Fruit fly (Drosophila melanogaster) whole organism, embryonic: ENCODE results near the gene Nf-YA.

ENCODE experiments used
- Atf3 ChIP-seq: fragments of 200-800 bp; sonication (Bioruptor generic); optimal IDR thresholded peaks from 3 replicates; lab custom pipeline; 2016; ENCODE audit warnings: missing biosample characterization, missing genetic modification characterization
- BEAF-32 ChIP-seq: fragments of 200-800 bp; sonication (Bioruptor generic); optimal IDR thresholded peaks from 3 replicates; lab custom pipeline; 2017; ENCODE audit warnings: missing biosample characterization, missing genetic modification characterization, mild to moderate bottlenecking, moderate library complexity, missing genetic modification reagents
- CG10543 ChIP-seq: fragments of 200-800 bp; sonication (Bioruptor generic); optimal IDR thresholded peaks from 3 replicates; lab custom pipeline; 2017; ENCODE audit warnings: missing biosample characterization, mild to moderate bottlenecking, missing genetic modification characterization, moderate library complexity
- CG10565 ChIP-seq: fragments of 200-800 bp; sonication (Bioruptor generic); optimal IDR thresholded peaks from 3 replicates; lab custom pipeline; 2016; ENCODE audit warnings: missing biosample characterization, mild to moderate bottlenecking, missing genetic modification characterization
- CG11085 ChIP-seq: fragments of 200-800 bp; sonication (Bioruptor generic); IDR thresholded peaks from 2 replicates; pipeline ENCODE4 v1.3.6; 2022; ENCODE audit warnings: missing biosample characterization, missing genetic modification characterization
- CG11398 ChIP-seq: fragments of 200-800 bp; sonication (Bioruptor generic); optimal IDR thresholded peaks from 2 replicates; lab custom pipeline; 2016; ENCODE audit warnings: missing biosample characterization, missing genetic modification characterization
- CG11504 ChIP-seq: fragments of 200-800 bp; sonication (Bioruptor generic); optimal IDR thresholded peaks from 3 replicates; lab custom pipeline; 2019; ENCODE audit warnings: missing biosample characterization, mild to moderate bottlenecking, missing genetic modification characterization, moderate library complexity
- CG12391 ChIP-seq: fragments of 200-800 bp; sonication (Bioruptor generic); optimal IDR thresholded peaks from 3 replicates; lab custom pipeline; 2018; ENCODE audit warnings: missing biosample characterization, mild to moderate bottlenecking, missing genetic modification characterization, moderate library complexity
- CG1647 ChIP-seq: fragments of 200-800 bp; sonication (Bioruptor generic); optimal IDR thresholded peaks from 3 replicates; lab custom pipeline; 2016; ENCODE audit warnings: missing biosample characterization, missing genetic modification characterization
- CG2120 ChIP-seq: fragments of 200-800 bp; sonication (Bioruptor generic); optimal IDR thresholded peaks from 3 replicates; lab custom pipeline; 2016; ENCODE audit warnings: missing biosample characterization, missing genetic modification characterization
- CG3407 ChIP-seq: fragments of 200-800 bp; sonication (Bioruptor generic); optimal IDR thresholded peaks from 2 replicates; lab custom pipeline; 2018; ENCODE audit warnings: missing biosample characterization, mild to moderate bottlenecking, missing genetic modification characterization
- CG34376 ChIP-seq: fragments of 200-800 bp; sonication (Bioruptor generic); optimal IDR thresholded peaks from 2 replicates; lab custom pipeline; 2018; ENCODE audit warnings: missing biosample characterization, mild to moderate bottlenecking, missing genetic modification characterization
- CG3838 ChIP-seq: fragments of 200-800 bp; sonication (Bioruptor generic); optimal IDR thresholded peaks from 3 replicates; lab custom pipeline; 2016; ENCODE audit warnings: missing biosample characterization, missing genetic modification characterization
- CG3847 ChIP-seq: fragments of 200-800 bp; sonication (Bioruptor generic); IDR thresholded peaks from 2 replicates; pipeline ENCODE4 v1.3.6; 2022; ENCODE audit warnings: missing biosample characterization, missing genetic modification characterization
- CG42726 ChIP-seq: fragments of 200-800 bp; sonication (Bioruptor generic); IDR thresholded peaks from 2 replicates; pipeline ENCODE4 v1.3.6; 2022; ENCODE audit warnings: missing biosample characterization, missing genetic modification characterization; ENCODE audit not compliant: partially characterized antibody
- CG5245 ChIP-seq: fragments of 200-800 bp; sonication (Bioruptor generic); optimal IDR thresholded peaks from 3 replicates; lab custom pipeline; 2016; ENCODE audit warnings: missing biosample characterization, missing genetic modification characterization
- CG7745 ChIP-seq: fragments of 200-800 bp; sonication (Bioruptor generic); optimal IDR thresholded peaks from 2 replicates; lab custom pipeline; 2018; ENCODE audit warnings: missing biosample characterization, mild to moderate bottlenecking, missing genetic modification characterization, moderate library complexity
- CG7987 ChIP-seq: fragments of 200-800 bp; sonication (Bioruptor generic); optimal IDR thresholded peaks from 2 replicates; lab custom pipeline; 2018; ENCODE audit warnings: missing biosample characterization, mild to moderate bottlenecking, missing genetic modification characterization, moderate library complexity
- CG8765 ChIP-seq: fragments of 200-800 bp; sonication (Bioruptor generic); IDR thresholded peaks from 2 replicates; pipeline ENCODE4 v1.3.6; 2022; ENCODE audit warnings: missing biosample characterization, missing genetic modification characterization
- CG9437 ChIP-seq: fragments of 200-800 bp; sonication (Bioruptor generic); optimal IDR thresholded peaks from 2 replicates; lab custom pipeline; 2018; ENCODE audit warnings: missing biosample characterization, mild to moderate bottlenecking, missing genetic modification characterization
- CG9727 ChIP-seq: fragments of 200-800 bp; sonication (Bioruptor generic); optimal IDR thresholded peaks from 3 replicates; lab custom pipeline; 2017; ENCODE audit warnings: missing biosample characterization, mild to moderate bottlenecking, missing genetic modification characterization
- HLH4C ChIP-seq: fragments of 200-800 bp; sonication (Bioruptor generic); IDR thresholded peaks from 3 replicates; pipeline ENCODE4 v1.3.6; 2022; ENCODE audit warnings: missing biosample characterization, missing genetic modification characterization; ENCODE audit not compliant: partially characterized antibody
- MESR4 ChIP-seq: fragments of 200-800 bp; sonication (Bioruptor generic); optimal IDR thresholded peaks from 2 replicates; lab custom pipeline; 2018; ENCODE audit warnings: missing biosample characterization, mild to moderate bottlenecking, missing genetic modification characterization, moderate library complexity
- Mrtf ChIP-seq: fragments of 200-800 bp; sonication (Bioruptor generic); IDR thresholded peaks from 3 replicates; pipeline ENCODE4 v1.3.6; 2022; ENCODE audit warnings: missing biosample characterization, missing genetic modification characterization
- Optix ChIP-seq: fragments of 200-800 bp; sonication (Bioruptor generic); IDR thresholded peaks from 3 replicates; pipeline ENCODE4 v1.3.6; 2022; ENCODE audit warnings: missing biosample characterization, missing genetic modification characterization
- PHDP ChIP-seq: fragments of 200-800 bp; sonication (Bioruptor generic); optimal IDR thresholded peaks from 3 replicates; lab custom pipeline; 2018; ENCODE audit warnings: missing biosample characterization, mild to moderate bottlenecking, missing genetic modification characterization, moderate library complexity
- Xbp1 ChIP-seq: fragments of 200-800 bp; sonication (Bioruptor generic); optimal IDR thresholded peaks from 3 replicates; lab custom pipeline; 2016; ENCODE audit warnings: missing biosample characterization, mild to moderate bottlenecking, missing genetic modification characterization
- az2 ChIP-seq: fragments of 200-800 bp; sonication (Bioruptor generic); optimal IDR thresholded peaks from 3 replicates; lab custom pipeline; 2016; ENCODE audit warnings: missing biosample characterization, missing genetic modification characterization
- bab2 ChIP-seq: fragments of 200-800 bp; sonication (Bioruptor generic); optimal IDR thresholded peaks from 2 replicates; lab custom pipeline; 2016; ENCODE audit warnings: missing biosample characterization, missing genetic modification characterization
- btn ChIP-seq: fragments of 200-800 bp; sonication (Bioruptor generic); optimal IDR thresholded peaks from 2 replicates; lab custom pipeline; 2016; ENCODE audit warnings: missing biosample characterization, missing genetic modification characterization
- crp ChIP-seq, 2 experiments: fragments of 200-800 bp; sonication (Bioruptor generic); optimal IDR thresholded peaks; 2 replicates in 1 of 2; 3 replicates in 1 of 2; lab custom pipeline; 2017; ENCODE audit warnings: missing biosample characterization in 2 of 2, missing genetic modification characterization in 2 of 2, mild to moderate bottlenecking in 1 of 2, moderate library complexity in 1 of 2
- da ChIP-seq: fragments of 200-800 bp; sonication (Bioruptor generic); optimal IDR thresholded peaks from 2 replicates; lab custom pipeline; 2016; ENCODE audit warnings: missing biosample characterization, missing genetic modification characterization
- grn ChIP-seq: fragments of 200-800 bp; sonication (Bioruptor generic); optimal IDR thresholded peaks from 3 replicates; lab custom pipeline; 2017; ENCODE audit warnings: missing biosample characterization, missing genetic modification characterization
- h ChIP-seq: fragments of >200 bp; optimal IDR thresholded peaks from 2 replicates; lab custom pipeline; 2017
- hbn ChIP-seq: fragments of 200-800 bp; sonication (Bioruptor generic); IDR thresholded peaks from 2 replicates; pipeline ENCODE4 v1.3.6; 2022; ENCODE audit warnings: missing biosample characterization, missing genetic modification characterization; ENCODE audit not compliant: partially characterized antibody
- lbe ChIP-seq: fragments of 200-800 bp; sonication (Bioruptor generic); optimal IDR thresholded peaks from 2 replicates; lab custom pipeline; 2016; ENCODE audit warnings: missing biosample characterization, mild to moderate bottlenecking, missing genetic modification characterization
- lilli ChIP-seq: fragments of 200-800 bp; sonication (Bioruptor generic); optimal IDR thresholded peaks from 3 replicates; lab custom pipeline; 2016; ENCODE audit warnings: missing biosample characterization, missing genetic modification characterization
- otp ChIP-seq: fragments of 200-800 bp; sonication (Bioruptor generic); IDR thresholded peaks from 3 replicates; pipeline ENCODE4, ENCODE4 v1.3.6; 2022; ENCODE audit warnings: missing biosample characterization, missing genetic modification characterization
- pan ChIP-seq, 4 experiments: fragments of >200 bp in 3 of 4; fragments of 200-800 bp in 1 of 4; sonication (Bioruptor generic) in 1 of 4; optimal IDR thresholded peaks in 3 of 4; IDR thresholded peaks in 1 of 4; 2 replicates each; pipeline versions ENCODE4 v1.3.6 to Lab custom; 2017 to 2022; ENCODE audit warnings: missing biosample characterization in 2 of 4, missing genetic modification characterization in 2 of 4, mixed read lengths in 1 of 4
- pfk ChIP-seq: fragments of 200-800 bp; sonication (Bioruptor generic); optimal IDR thresholded peaks from 2 replicates; lab custom pipeline; 2018; ENCODE audit warnings: missing biosample characterization, mild to moderate bottlenecking, missing genetic modification characterization, moderate library complexity
- pnt ChIP-seq: fragments of 200-800 bp; sonication (Bioruptor generic); optimal IDR thresholded peaks from 3 replicates; lab custom pipeline; 2016; ENCODE audit warnings: missing biosample characterization, missing genetic modification characterization
- pzg ChIP-seq: fragments of 200-800 bp; sonication (Bioruptor generic); optimal IDR thresholded peaks from 3 replicates; lab custom pipeline; 2018; ENCODE audit warnings: missing biosample characterization, mild to moderate bottlenecking, missing genetic modification characterization, moderate library complexity
- sc ChIP-seq, 3 experiments: fragments of >200 bp in 2 of 3; fragments of 200-800 bp in 1 of 3; sonication (Bioruptor generic) in 1 of 3; optimal IDR thresholded peaks; 2 replicates in 2 of 3; 3 replicates in 1 of 3; lab custom pipeline; 2017; ENCODE audit warnings: mild to moderate bottlenecking in 1 of 3, missing biosample characterization in 1 of 3, missing genetic modification characterization in 1 of 3, missing genetic modification reagents in 1 of 3
- seq ChIP-seq: fragments of 200-800 bp; sonication (Bioruptor generic); IDR thresholded peaks from 2 replicates; pipeline ENCODE4 v1.3.6; 2022; ENCODE audit warnings: missing biosample characterization, missing genetic modification characterization
- tgo ChIP-seq: fragments of 200-800 bp; sonication (Bioruptor generic); IDR thresholded peaks from 3 replicates; pipeline ENCODE4 v1.3.6; 2022; ENCODE audit warnings: missing biosample characterization, missing genetic modification characterization
- tll ChIP-seq, 2 experiments: fragments of 200-800 bp in 1 of 2; fragments of >200 bp in 1 of 2; sonication (Bioruptor generic) in 1 of 2; optimal IDR thresholded peaks; 2 replicates each; lab custom pipeline; 2017 to 2019; ENCODE audit warnings: missing biosample characterization in 2 of 2, missing genetic modification characterization in 2 of 2, mild to moderate bottlenecking in 1 of 2, moderate library complexity in 1 of 2
- toy ChIP-seq: fragments of 200-800 bp; sonication (Bioruptor generic); IDR thresholded peaks from 2 replicates; pipeline ENCODE4 v1.3.6; 2022; ENCODE audit warnings: missing biosample characterization, missing genetic modification characterization
- zf30C ChIP-seq: fragments of 200-800 bp; sonication (Bioruptor generic); optimal IDR thresholded peaks from 3 replicates; lab custom pipeline; 2018; ENCODE audit warnings: missing biosample characterization, mild to moderate bottlenecking, missing genetic modification characterization

Nf-YA gene

dm6 chr3L:9423757-9424527, 18.1 kb downstream of the Nf-YA start (continued):
- TF ChIP-seq bab2 (no peak), CG12391 (tag; lab: Kevin White, UChicago) (no peak), toy (GFP tag; lab: Robert Waterston, UW) (no peak), Xbp1 (GFP tag; lab: Kevin White, UChicago) (no peak), grn (GFP tag; lab: Kevin White, UChicago) (peak; percentile 85), Mrtf (GFP tag; lab: Robert Waterston, UW) (no peak), pfk (GFP tag; lab: Kevin White, UChicago) (no peak), tgo (GFP tag; lab: Robert Waterston, UW) (no peak), CG34376 (GFP tag; lab: Kevin White, UChicago) (peak; percentile 57), pnt (no peak), CG42726 (no peak), h (lab: Kevin White, UChicago) (no peak), CG2120 (GFP tag; lab: Kevin White, UChicago) (no peak), pan (optimal IDR thresholded peaks at IDR 0.05; lab: Kevin White, UChicago) (no peak), pan (GFP tag; optimal IDR thresholded peaks at IDR 0.05 in 1 of 2, IDR thresholded peaks at IDR 0.05 in 1 of 2) (no peak), CG8765 (GFP tag; lab: Robert Waterston, UW) (no peak), Atf3 (GFP tag; lab: Kevin White, UChicago) (no peak), btn (no peak), CG11398 (no peak), CG9437 (peak; percentile 98), CG11504 (tag; lab: Kevin White, UChicago) (no peak), CG1647 (GFP tag; lab: Kevin White, UChicago) (no peak), CG7987 (GFP tag; lab: Kevin White, UChicago) (no peak), HLH4C (GFP tag; lab: Robert Waterston, UW) (no peak), zf30C (GFP tag; lab: Kevin White, UChicago) (peak; percentile 38), lilli (no peak), Optix (no peak), pzg (peak; percentile 4), CG5245 (GFP tag; lab: Kevin White, UChicago) (no peak), CG11085 (no peak), az2 (no peak), CG7745 (tag; lab: Kevin White, UChicago) (no peak), CG3407 (GFP tag; lab: Kevin White, UChicago) (no peak), otp (GFP tag; lab: Robert Waterston, UW) (no peak), tll (GFP tag; optimal IDR thresholded peaks at IDR 0.05; lab: Kevin White, UChicago) (no peak), crp (GFP tag; optimal IDR thresholded peaks at IDR 0.05; lab: Kevin White, UChicago) (peak in 1 of 2 experiments; percentile 53), CG10565 (GFP tag; lab: Kevin White, UChicago) (no peak), PHDP (no peak), da (GFP tag; lab: Kevin White, UChicago) (no peak), CG10543 (GFP tag; lab: Kevin White, UChicago) (peak; percentile 35), sc (optimal IDR thresholded peaks at IDR 0.05; lab: Kevin White, UChicago) (no peak), sc (GFP tag; optimal IDR thresholded peaks at IDR 0.05; lab: Kevin White, UChicago) (no peak), lbe (GFP tag; lab: Kevin White, UChicago) (no peak), MESR4 (GFP tag; lab: Kevin White, UChicago) (peak; percentile 38), CG3838 (GFP tag; lab: Kevin White, UChicago) (no peak), seq (GFP tag; lab: Robert Waterston, UW) (no peak), hbn (GFP tag; lab: Robert Waterston, UW) (no peak), BEAF-32 (GFP tag; lab: Kevin White, UChicago) (peak; percentile 8), CG3847 (no peak), CG9727 (GFP tag; lab: Kevin White, UChicago) (no peak)
